Worm (Caenorhabditis elegans) whole organism, L2 larva: ENCODE data around the gene rpn-6.1.

Experiments
- F13H6.1 ChIP-seq: sonication (generic microtip); optimal IDR thresholded peaks from 2 replicates; lab custom pipeline; 2016; ENCODE audit warnings: missing genetic modification characterization, missing compliant biosample characterization
- R02D3.7 ChIP-seq: fragments of 150-350 bp; optimal IDR thresholded peaks from 2 replicates; lab custom pipeline; 2014; ENCODE audit warnings: missing biosample characterization, missing genetic modification characterization
- ZK546.5 ChIP-seq: sonication (generic microtip); optimal IDR thresholded peaks from 2 replicates; lab custom pipeline; 2017; ENCODE audit warnings: missing biosample characterization, missing genetic modification characterization
- aly-2 ChIP-seq: fragments of 150-350 bp; optimal IDR thresholded peaks from 2 replicates; lab custom pipeline; 2014; ENCODE audit warnings: missing biosample characterization, missing genetic modification characterization
- egl-27 ChIP-seq: sonication (generic microtip); optimal IDR thresholded peaks from 3 replicates; lab custom pipeline; 2017; ENCODE audit warnings: missing biosample characterization, missing genetic modification reagents, missing genetic modification characterization
- fos-1 ChIP-seq: fragments of 150-350 bp; optimal IDR thresholded peaks from 2 replicates; lab custom pipeline; 2014; ENCODE audit warnings: missing biosample characterization, missing genetic modification characterization
- nhr-77 ChIP-seq: fragments of 150-350 bp; optimal IDR thresholded peaks from 2 replicates; lab custom pipeline; 2014; ENCODE audit warnings: missing biosample characterization, missing genetic modification characterization
- skn-1 ChIP-seq: sonication (generic microtip); optimal IDR thresholded peaks from 2 replicates; lab custom pipeline; 2017; ENCODE audit warnings: missing biosample characterization, missing genetic modification characterization
- unc-55 ChIP-seq: fragments of 150-350 bp; sonication (generic microtip); optimal IDR thresholded peaks from 3 replicates; lab custom pipeline; 2014; ENCODE audit warnings: missing biosample characterization, missing genetic modification reagents, missing genetic modification characterization

DNA sequence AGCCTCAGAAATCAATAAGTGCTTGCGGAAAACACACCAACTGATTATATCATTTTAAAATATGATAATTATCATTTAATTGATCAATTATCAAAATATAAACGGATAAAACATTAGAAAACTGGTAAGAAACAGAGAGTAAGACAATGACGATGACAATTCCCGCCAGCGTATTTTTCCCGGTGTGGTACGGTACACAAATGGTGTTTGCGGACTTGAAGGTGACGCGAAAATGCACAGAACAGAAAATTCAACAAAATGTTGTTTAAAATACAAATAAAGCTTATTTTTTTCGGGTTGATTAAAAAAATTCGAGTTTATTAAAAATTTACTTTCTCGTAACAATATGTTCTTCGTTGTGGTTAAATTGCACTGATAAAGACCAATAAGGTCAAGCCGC lies 634 bp downstream of the rpn-6.1 start:
- TF ChIP-seq skn-1 (tag; lab: Kevin White, UChicago), result peak; percentile 67
- TF ChIP-seq R02D3.7 (tag; lab: Kevin White, UChicago), result no peak
- TF ChIP-seq egl-27 (tag; lab: Kevin White, UChicago), result no peak
- TF ChIP-seq aly-2 (tag; lab: Kevin White, UChicago), result no peak
- peak; percentile 83 for TF ChIP-seq unc-55 (GFP tag; lab: Kevin White, UChicago)
- no peak for TF ChIP-seq nhr-77 (tag; lab: Kevin White, UChicago)
- no peak for TF ChIP-seq F13H6.1
- peak; percentile 24 for TF ChIP-seq fos-1 (tag; lab: Kevin White, UChicago)
- TF ChIP-seq ZK546.5, result no peak
